Worm (Caenorhabditis elegans): Measurements from ENCODE around the gene urm-1.

The urm-1 gene

ce11 chrIII:10536087-10536723, 30.9 kb downstream of the urm-1 start (continued):
- TF ChIP-seq nhr-90 (tag; optimal IDR thresholded peaks at IDR 0.05) (no peak), B0019.2 (GFP tag; conservative IDR thresholded peaks at IDR 0.05) (no peak), unc-130 (GFP tag; optimal IDR thresholded peaks at IDR 0.05) (no peak), C17E4.6 (GFP tag; IDR thresholded peaks at IDR 0.05) (no peak), tlf-1 (GFP tag; optimal IDR thresholded peaks at IDR 0.05) (no peak), T26A5.8 (tag; optimal IDR thresholded peaks at IDR 0.05) (no peak), F10E7.11 (tag; optimal IDR thresholded peaks at IDR 0.05) (no peak), B0035.1 (tag; optimal IDR thresholded peaks at IDR 0.05) (no peak), pbrm-1 (GFP tag; IDR thresholded peaks at IDR 0.05) (0 out of 2 replicates have a peak, but pooled peaks have one; percentile 23), hrde-1 (tag; optimal IDR thresholded peaks at IDR 0.05; ENCODE audit: borderline replicate concordance) (no peak), ztf-28 (GFP tag; IDR thresholded peaks at IDR 0.05) (no peak), Y56A3A.18 (GFP tag; IDR thresholded peaks at IDR 0.05) (no peak), nfya-1 (tag; optimal IDR thresholded peaks at IDR 0.05; ENCODE audit: borderline replicate concordance, insufficient read depth) (no peak), F39B2.1 (GFP tag; IDR thresholded peaks at IDR 0.05) (no peak), lag-1 (GFP tag; IDR thresholded peaks at IDR 0.05) (no peak), ets-4 (GFP tag; optimal IDR thresholded peaks at IDR 0.05) (no peak), die-1 (tag; optimal IDR thresholded peaks at IDR 0.05) (no peak), atf-7 (tag; optimal IDR thresholded peaks at IDR 0.05) (no peak), xnd-1 (tag; optimal IDR thresholded peaks at IDR 0.05) (no peak), mxl-1 (tag; optimal IDR thresholded peaks at IDR 0.05) (no peak), T07F8.4 (tag; optimal IDR thresholded peaks at IDR 0.05) (no peak), ama-1 (optimal IDR thresholded peaks at IDR 0.05) (peak; percentile 64), ama-1 (GFP tag; optimal IDR thresholded peaks at IDR 0.05) (no peak), nhr-179 (tag; optimal IDR thresholded peaks at IDR 0.05) (no peak), ZK185.1 (tag; optimal IDR thresholded peaks at IDR 0.05; ENCODE audit: poor library complexity, severe bottlenecking) (no peak), snpc-1.1 (tag; optimal IDR thresholded peaks at IDR 0.05; ENCODE audit: insufficient read depth) (peak; percentile 33), attf-5 (GFP tag; optimal IDR thresholded peaks at IDR 0.05) (no peak), tbp1 (GFP tag; optimal IDR thresholded peaks at IDR 0.05) (no peak), lin-54 (GFP tag; optimal IDR thresholded peaks at IDR 0.05) (no peak), ztf-25 (GFP tag; IDR thresholded peaks at IDR 0.05) (no peak), unc-62 (GFP tag; optimal IDR thresholded peaks at IDR 0.05) (no peak)

DNA sequence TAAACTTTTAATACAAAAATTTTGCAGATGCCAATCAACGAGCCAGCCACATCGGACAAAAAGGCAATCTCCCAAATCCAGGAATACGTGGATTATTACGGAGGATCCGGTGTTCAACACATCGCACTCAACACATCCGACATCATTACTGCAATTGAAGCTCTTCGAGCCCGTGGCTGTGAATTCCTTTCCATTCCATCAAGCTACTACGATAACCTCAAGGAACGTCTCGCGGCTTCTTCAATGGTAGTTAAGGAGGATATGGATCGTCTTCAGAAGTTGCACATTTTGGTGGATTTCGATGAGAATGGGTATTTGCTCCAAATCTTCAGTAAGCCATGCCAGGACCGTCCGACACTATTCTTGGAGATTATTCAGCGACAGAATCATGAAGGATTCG, 31.7 kb downstream of the urm-1 start:
- TF ChIP-seq nfya-2 (GFP tag; IDR thresholded peaks at IDR 0.05) (0 out of 2 replicates have a peak, but pooled peaks have one; percentile 20), ama-1 (optimal IDR thresholded peaks at IDR 0.05) (peak; percentile 78), ama-1 (GFP tag; optimal IDR thresholded peaks at IDR 0.05) (no peak), cebp-2 (GFP tag; IDR thresholded peaks at IDR 0.05) (0 out of 2 replicates have a peak, but pooled peaks have one; percentile 61), repo-1 (tag; optimal IDR thresholded peaks at IDR 0.05) (peak; percentile 28), zim-3 (tag; optimal IDR thresholded peaks at IDR 0.05) (no peak), aptf-2 (GFP tag; conservative IDR thresholded peaks at IDR 0.05) (no peak)

ce11 chrIII:10537558-10537957, 32.3 kb downstream of the urm-1 start:
- TF ChIP-seq nhr-80 (tag; optimal IDR thresholded peaks at IDR 0.05) (peak; percentile 10), let-607 (tag; optimal IDR thresholded peaks at IDR 0.05) (no peak), akir-1 (GFP tag; optimal IDR thresholded peaks at IDR 0.05) (no peak), madf-6 (GFP tag; IDR thresholded peaks at IDR 0.05) (no peak), ztf-26 (tag; optimal IDR thresholded peaks at IDR 0.05) (peak; percentile 62), egl-18 (GFP tag; IDR thresholded peaks at IDR 0.05) (no peak), F37B4.10 (GFP tag; IDR thresholded peaks at IDR 0.05) (no peak), nhr-179 (tag; optimal IDR thresholded peaks at IDR 0.05) (no peak), zfh-2 (GFP tag; conservative IDR thresholded peaks at IDR 0.05) (no peak), pha-4 (tag; optimal IDR thresholded peaks at IDR 0.05) (no peak), hrde-1 (tag; optimal IDR thresholded peaks at IDR 0.05; ENCODE audit: borderline replicate concordance) (no peak), T07F8.4 (tag; optimal IDR thresholded peaks at IDR 0.05) (no peak), lin-26 (GFP tag; IDR thresholded peaks at IDR 0.05) (0 out of 2 replicates have a peak, but pooled peaks have one; percentile 21), tlf-1 (GFP tag; optimal IDR thresholded peaks at IDR 0.05) (peak; percentile 9), nhr-120 (GFP tag; IDR thresholded peaks at IDR 0.05) (0 out of 2 replicates have a peak, but pooled peaks have one; percentile 55), repo-1 (tag; optimal IDR thresholded peaks at IDR 0.05) (peak; percentile 55)
